Fruit fly (Drosophila melanogaster) whole organism, adult: Measurements from ENCODE around the gene Ubr1.

Source experiments
- CG11617 ChIP-seq: fragments of 200-800 bp; sonication (Bioruptor generic); optimal IDR thresholded peaks from 2 replicates; lab custom pipeline; 2017; ENCODE audit warnings: mild to moderate bottlenecking, missing biosample characterization, missing genetic modification reagents, missing genetic modification characterization
- CG12768 ChIP-seq: fragments of 200-800 bp; sonication (Bioruptor generic); optimal IDR thresholded peaks from 2 replicates; lab custom pipeline; 2017; ENCODE audit warnings: missing biosample characterization, missing genetic modification characterization, mild to moderate bottlenecking, moderate library complexity, missing genetic modification reagents
- CG14711 ChIP-seq: fragments of 200-800 bp; sonication (Bioruptor generic); optimal IDR thresholded peaks from 2 replicates; lab custom pipeline; 2018; ENCODE audit warnings: missing biosample characterization, mild to moderate bottlenecking, missing genetic modification characterization, moderate library complexity
- CG1620 ChIP-seq: fragments of 200-800 bp; sonication (Bioruptor generic); optimal IDR thresholded peaks from 2 replicates; lab custom pipeline; 2016; ENCODE audit warnings: missing biosample characterization, missing genetic modification characterization
- CG33017 ChIP-seq: fragments of 200-800 bp; sonication (Bioruptor generic); optimal IDR thresholded peaks from 2 replicates; lab custom pipeline; 2018; ENCODE audit warnings: missing biosample characterization, mild to moderate bottlenecking, missing genetic modification characterization, moderate library complexity
- CG5204 ChIP-seq: fragments of 200-800 bp; sonication (Bioruptor generic); optimal IDR thresholded peaks from 2 replicates; lab custom pipeline; 2016; ENCODE audit warnings: missing biosample characterization, missing genetic modification characterization
- CG7045 ChIP-seq: fragments of 200-800 bp; sonication (Bioruptor generic); optimal IDR thresholded peaks from 2 replicates; lab custom pipeline; 2017; ENCODE audit warnings: missing biosample characterization, mild to moderate bottlenecking, missing genetic modification characterization
- CG7101 ChIP-seq: fragments of 200-800 bp; sonication (Bioruptor generic); optimal IDR thresholded peaks from 2 replicates; lab custom pipeline; 2018; ENCODE audit warnings: missing biosample characterization, mild to moderate bottlenecking, missing genetic modification characterization, moderate library complexity
- Clk ChIP-seq: fragments of 200-800 bp; sonication (Bioruptor generic); optimal IDR thresholded peaks from 2 replicates; lab custom pipeline; 2017; ENCODE audit warnings: missing biosample characterization, missing genetic modification characterization
- Crg-1 ChIP-seq: fragments of 200-800 bp; sonication (Bioruptor generic); optimal IDR thresholded peaks from 2 replicates; lab custom pipeline; 2016; ENCODE audit warnings: missing biosample characterization, missing genetic modification characterization
- Hr96 ChIP-seq: fragments of 200-800 bp; sonication (Bioruptor generic); optimal IDR thresholded peaks from 2 replicates; lab custom pipeline; 2016; ENCODE audit warnings: missing biosample characterization, missing genetic modification characterization
- Mnt ChIP-seq: fragments of 200-800 bp; sonication (Bioruptor generic); optimal IDR thresholded peaks from 2 replicates; lab custom pipeline; 2016; ENCODE audit warnings: missing biosample characterization, mild to moderate bottlenecking, missing genetic modification characterization
- bab1 ChIP-seq: fragments of 200-800 bp; sonication (Bioruptor generic); optimal IDR thresholded peaks from 3 replicates; lab custom pipeline; 2019; ENCODE audit warnings: missing biosample characterization, mild to moderate bottlenecking, missing genetic modification characterization, moderate library complexity
- cic ChIP-seq: fragments of 200-800 bp; sonication (Bioruptor generic); optimal IDR thresholded peaks from 2 replicates; lab custom pipeline; 2017; ENCODE audit warnings: missing biosample characterization, mild to moderate bottlenecking, missing genetic modification characterization, moderate library complexity
- cnc ChIP-seq, 2 experiments: fragments of >200 bp; optimal IDR thresholded peaks; 2 replicates each; lab custom pipeline; 2017
- kay ChIP-seq: fragments of 200-800 bp; sonication (Bioruptor generic); peaks from one replicate; lab custom pipeline; 2016; ENCODE audit warnings: missing biosample characterization, missing genetic modification characterization, borderline replicate concordance
- ovo ChIP-seq: fragments of 200-800 bp; sonication (Bioruptor generic); optimal IDR thresholded peaks from 2 replicates; lab custom pipeline; 2016; ENCODE audit warnings: missing biosample characterization, missing genetic modification characterization
- pad ChIP-seq: fragments of 200-800 bp; sonication (Bioruptor generic); optimal IDR thresholded peaks from 3 replicates; lab custom pipeline; 2017; ENCODE audit warnings: missing biosample characterization, missing genetic modification characterization, mild to moderate bottlenecking, moderate library complexity, missing genetic modification reagents
- tj ChIP-seq: fragments of 200-800 bp; sonication (Bioruptor generic); optimal IDR thresholded peaks from 3 replicates; lab custom pipeline; 2017; ENCODE audit warnings: missing biosample characterization, mild to moderate bottlenecking, missing genetic modification characterization, moderate library complexity
- toe ChIP-seq: fragments of 200-800 bp; sonication (Bioruptor generic); optimal IDR thresholded peaks from 2 replicates; lab custom pipeline; 2016; ENCODE audit warnings: missing biosample characterization, missing genetic modification characterization

Gene Ubr1

DNA sequence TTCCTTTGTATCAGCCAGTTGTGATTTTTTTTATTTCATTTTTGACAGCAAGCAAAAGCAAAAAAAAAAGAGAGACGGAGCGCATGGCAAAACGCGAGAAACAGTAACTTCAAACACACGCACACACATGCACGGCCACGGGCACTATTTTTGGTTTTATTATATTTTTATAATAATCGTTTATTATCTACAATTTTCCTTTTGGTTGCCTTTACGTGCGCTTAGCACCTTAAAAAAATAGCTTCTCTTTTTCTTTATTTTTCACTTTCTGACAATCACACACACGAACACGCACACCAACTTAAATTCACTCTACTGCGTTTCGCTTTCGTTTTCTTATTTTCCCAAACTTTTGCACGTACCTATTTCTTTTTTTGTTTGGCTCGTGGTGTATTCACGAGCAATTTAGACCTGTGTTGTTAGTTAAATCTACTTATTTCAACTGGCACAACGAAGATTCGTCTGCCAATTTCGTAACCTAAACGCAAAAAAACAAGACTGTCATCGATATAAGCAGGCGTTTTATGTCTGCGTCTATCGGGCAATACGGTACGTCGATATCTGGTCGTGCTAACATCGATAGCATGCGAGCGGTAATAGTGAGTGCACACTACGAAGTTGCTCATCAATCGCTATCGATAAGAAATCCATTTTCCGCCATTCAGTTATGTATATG, at the start of gene Ubr1:
TSS of gene Ubr1 (minus strand) at position 532 of the 676 bp plus-strand sequence.
- peak; percentile 33 for TF ChIP-seq CG7101 (tag; lab: Kevin White, UChicago)
- TF ChIP-seq kay (GFP tag; lab: Kevin White, UChicago) = peak; percentile 77
- peak; percentile 49 for TF ChIP-seq CG11617
- TF ChIP-seq cnc (optimal IDR thresholded peaks at IDR 0.05; lab: Kevin White, UChicago) = no peak
- TF ChIP-seq Clk (GFP tag; lab: Kevin White, UChicago) = no peak
- TF ChIP-seq CG33017 (tag; lab: Kevin White, UChicago) = no peak
- TF ChIP-seq tj (GFP tag; lab: Kevin White, UChicago) = peak; percentile 55
- no peak for TF ChIP-seq Crg-1 (GFP tag; lab: Kevin White, UChicago)
- no peak for TF ChIP-seq Hr96 (GFP tag; lab: Kevin White, UChicago)
- TF ChIP-seq CG7045 (GFP tag; lab: Kevin White, UChicago) = no peak
- TF ChIP-seq bab1 (GFP tag; lab: Kevin White, UChicago) = peak; percentile 46
- TF ChIP-seq CG12768 (GFP tag; lab: Kevin White, UChicago) = peak; percentile 58
- peak; percentile 49 for TF ChIP-seq cic (GFP tag; lab: Kevin White, UChicago)
- no peak for TF ChIP-seq CG1620 (GFP tag; lab: Kevin White, UChicago)
- no peak for TF ChIP-seq pad (GFP tag; lab: Kevin White, UChicago)
- TF ChIP-seq toe (GFP tag; lab: Kevin White, UChicago) = no peak
- peak; percentile 55 for TF ChIP-seq Mnt (GFP tag; lab: Kevin White, UChicago)
- peak; percentile 2 for TF ChIP-seq CG14711 (tag; lab: Kevin White, UChicago)
- no peak for TF ChIP-seq CG5204 (GFP tag; lab: Kevin White, UChicago)

DNA sequence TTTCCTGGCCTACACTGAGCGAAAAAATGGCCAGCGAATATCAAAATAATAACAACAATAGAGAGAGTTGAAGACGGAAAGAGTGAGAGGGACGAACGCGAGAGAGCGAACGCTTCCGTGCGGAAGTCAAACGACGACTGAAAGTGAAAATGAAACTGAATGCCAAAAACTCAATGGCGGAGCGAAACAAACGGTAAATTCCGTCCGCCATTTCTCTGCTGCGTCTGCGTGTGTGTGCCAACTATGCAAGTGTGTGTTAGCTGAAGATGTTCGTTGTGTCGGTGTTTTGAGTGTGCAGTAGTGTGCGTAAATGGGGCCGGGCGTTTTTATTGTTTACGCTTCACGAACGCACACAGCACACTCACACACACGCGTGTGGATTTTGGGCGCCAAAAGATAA, 18.4 kb upstream of the Ubr1 start:
- TF ChIP-seq Clk (GFP tag; lab: Kevin White, UChicago) = no peak
- TF ChIP-seq pad (GFP tag; lab: Kevin White, UChicago) = no peak
- TF ChIP-seq CG12768 (GFP tag; lab: Kevin White, UChicago) = no peak

DNA sequence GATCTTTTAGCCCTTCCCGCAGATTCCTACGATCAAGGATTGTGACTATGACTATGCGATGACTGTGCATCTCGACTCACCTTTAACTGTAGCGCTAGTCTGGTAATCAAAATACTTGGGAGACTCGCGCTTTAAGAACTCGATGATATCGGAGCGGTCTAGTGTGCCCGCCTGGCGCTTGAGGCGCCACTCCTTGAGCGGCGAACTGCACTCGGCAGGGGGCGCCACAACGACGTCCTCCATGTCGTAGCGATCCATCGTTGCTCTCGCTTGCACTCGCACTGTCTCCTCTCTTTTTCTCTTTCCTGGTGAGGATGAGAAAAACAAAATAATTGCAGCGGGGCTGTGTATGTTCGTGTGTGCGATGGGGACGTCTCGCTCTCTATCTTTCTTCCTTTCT, 1.1 kb downstream of the Ubr1 start:
- no peak for TF ChIP-seq Hr96 (GFP tag; lab: Kevin White, UChicago)
- TF ChIP-seq toe (GFP tag; lab: Kevin White, UChicago) = no peak
- TF ChIP-seq Mnt (GFP tag; lab: Kevin White, UChicago) = no peak
- no peak for TF ChIP-seq bab1 (GFP tag; lab: Kevin White, UChicago)
- no peak for TF ChIP-seq CG14711 (tag; lab: Kevin White, UChicago)
- TF ChIP-seq CG7045 (GFP tag; lab: Kevin White, UChicago) = no peak
- no peak for TF ChIP-seq Clk (GFP tag; lab: Kevin White, UChicago)
- TF ChIP-seq CG1620 (GFP tag; lab: Kevin White, UChicago) = peak; percentile 11
- TF ChIP-seq ovo = no peak
- TF ChIP-seq pad (GFP tag; lab: Kevin White, UChicago) = peak; percentile 21
- no peak for TF ChIP-seq CG5204 (GFP tag; lab: Kevin White, UChicago)
- no peak for TF ChIP-seq cic (GFP tag; lab: Kevin White, UChicago)
- no peak for TF ChIP-seq CG33017 (tag; lab: Kevin White, UChicago)
- no peak for TF ChIP-seq CG7101 (tag; lab: Kevin White, UChicago)
- TF ChIP-seq Crg-1 (GFP tag; lab: Kevin White, UChicago) = no peak
- TF ChIP-seq CG12768 (GFP tag; lab: Kevin White, UChicago) = no peak

DNA sequence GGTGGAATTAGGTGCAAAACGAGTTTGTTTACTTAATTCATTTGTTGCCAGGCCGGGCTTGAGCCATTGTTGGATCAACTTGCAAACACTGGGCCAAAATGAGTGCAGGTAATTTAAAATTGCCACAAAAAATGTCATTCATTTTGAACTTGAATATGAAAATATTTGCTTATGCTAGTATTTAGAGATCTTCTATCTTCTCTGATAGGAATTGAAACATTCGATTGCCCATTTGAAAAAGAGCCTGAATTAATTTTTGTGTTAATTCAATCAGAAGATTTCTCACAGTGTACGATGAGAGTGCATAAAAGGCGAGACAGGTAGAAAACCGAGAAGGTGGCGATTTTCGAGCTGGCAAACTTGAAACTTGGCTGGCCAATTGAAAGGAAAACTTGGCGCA, 1.9 kb downstream of the Ubr1 start:
- TF ChIP-seq CG33017 (tag; lab: Kevin White, UChicago) = peak; percentile 27
- no peak for TF ChIP-seq pad (GFP tag; lab: Kevin White, UChicago)
- no peak for TF ChIP-seq ovo
- TF ChIP-seq tj (GFP tag; lab: Kevin White, UChicago) = peak; percentile 67
- peak; percentile 7 for TF ChIP-seq CG11617
- TF ChIP-seq bab1 (GFP tag; lab: Kevin White, UChicago) = peak; percentile 54
- TF ChIP-seq CG7101 (tag; lab: Kevin White, UChicago) = peak; percentile 51
- TF ChIP-seq CG7045 (GFP tag; lab: Kevin White, UChicago) = peak; percentile 32
- TF ChIP-seq CG12768 (GFP tag; lab: Kevin White, UChicago) = no peak
- peak; percentile 26 for TF ChIP-seq kay (GFP tag; lab: Kevin White, UChicago)
- peak; percentile 36 to 62 for TF ChIP-seq cnc (optimal IDR thresholded peaks at IDR 0.05; lab: Kevin White, UChicago)
- no peak for TF ChIP-seq Clk (GFP tag; lab: Kevin White, UChicago)
- no peak for TF ChIP-seq Crg-1 (GFP tag; lab: Kevin White, UChicago)
- TF ChIP-seq CG1620 (GFP tag; lab: Kevin White, UChicago) = peak; percentile 8
- peak; percentile 36 for TF ChIP-seq CG14711 (tag; lab: Kevin White, UChicago)
- TF ChIP-seq Mnt (GFP tag; lab: Kevin White, UChicago) = no peak
- no peak for TF ChIP-seq Hr96 (GFP tag; lab: Kevin White, UChicago)
- TF ChIP-seq cic (GFP tag; lab: Kevin White, UChicago) = no peak
- TF ChIP-seq CG5204 (GFP tag; lab: Kevin White, UChicago) = no peak

DNA sequence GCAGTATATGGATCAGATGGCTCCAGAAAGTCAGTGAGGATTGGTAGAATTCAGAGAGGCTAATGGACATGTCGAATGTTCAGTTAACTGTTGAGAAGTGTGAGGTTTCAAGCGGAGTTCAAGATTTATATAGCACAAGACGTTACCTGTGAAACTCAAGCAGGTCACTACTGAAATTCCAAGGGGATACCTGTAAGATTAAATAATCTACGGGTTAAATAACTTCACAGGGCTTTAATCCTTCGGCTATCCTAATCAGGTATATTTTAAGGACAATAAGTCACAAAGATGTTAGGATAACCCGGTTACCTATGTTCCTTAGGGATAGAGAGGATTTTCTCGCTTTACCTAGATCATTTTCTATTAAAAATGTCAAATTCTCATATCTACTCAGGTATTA, 20.1 kb downstream of the Ubr1 start, which contains the start of gene CG13000:
TSS of gene CG13000 (minus strand) at position 101 of the 400 bp plus-strand sequence.
- TF ChIP-seq Clk (GFP tag; lab: Kevin White, UChicago) (no peak), ovo (no peak), Hr96 (GFP tag; lab: Kevin White, UChicago) (no peak), CG14711 (tag; lab: Kevin White, UChicago) (no peak), CG11617 (no peak), CG33017 (tag; lab: Kevin White, UChicago) (no peak), cic (GFP tag; lab: Kevin White, UChicago) (no peak), bab1 (GFP tag; lab: Kevin White, UChicago) (no peak), kay (GFP tag; lab: Kevin White, UChicago) (no peak), Crg-1 (GFP tag; lab: Kevin White, UChicago) (no peak), CG1620 (GFP tag; lab: Kevin White, UChicago) (no peak), Mnt (GFP tag; lab: Kevin White, UChicago) (no peak), CG5204 (GFP tag; lab: Kevin White, UChicago) (no peak), CG7101 (tag; lab: Kevin White, UChicago) (no peak), cnc (optimal IDR thresholded peaks at IDR 0.05; lab: Kevin White, UChicago) (no peak), CG7045 (GFP tag; lab: Kevin White, UChicago) (no peak)
